Worm (Caenorhabditis elegans): ENCODE results near the gene srm-5.
A peak's percentile ranks its signal among the peaks of the same experiment; 100 is the strongest.

Gene srm-5

DNA sequence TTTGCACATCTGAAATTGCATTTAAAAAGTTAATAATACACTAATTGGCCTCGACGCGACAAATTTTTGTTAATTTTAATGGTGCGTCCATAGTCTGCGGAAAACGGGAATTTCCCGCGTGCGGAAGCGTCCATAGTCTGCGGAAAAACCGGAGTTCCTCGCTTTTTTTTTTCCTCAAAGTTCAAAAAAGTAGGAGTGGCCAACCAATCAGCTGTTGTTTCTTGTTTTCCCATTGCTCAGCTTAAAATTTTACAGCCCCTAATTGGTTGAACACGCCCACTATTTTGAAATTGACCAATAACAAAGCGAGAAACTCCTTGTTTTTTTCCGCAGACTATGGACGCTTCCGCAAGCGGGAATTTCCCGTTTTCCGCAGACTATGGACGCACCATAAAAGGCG is 22.3 kb downstream of the srm-5 start:
- 0 out of 2 replicates have a peak, but pooled peaks have one; percentile 28 for TF ChIP-seq nfyb-1 (GFP tag; IDR thresholded peaks at IDR 0.05)

DNA sequence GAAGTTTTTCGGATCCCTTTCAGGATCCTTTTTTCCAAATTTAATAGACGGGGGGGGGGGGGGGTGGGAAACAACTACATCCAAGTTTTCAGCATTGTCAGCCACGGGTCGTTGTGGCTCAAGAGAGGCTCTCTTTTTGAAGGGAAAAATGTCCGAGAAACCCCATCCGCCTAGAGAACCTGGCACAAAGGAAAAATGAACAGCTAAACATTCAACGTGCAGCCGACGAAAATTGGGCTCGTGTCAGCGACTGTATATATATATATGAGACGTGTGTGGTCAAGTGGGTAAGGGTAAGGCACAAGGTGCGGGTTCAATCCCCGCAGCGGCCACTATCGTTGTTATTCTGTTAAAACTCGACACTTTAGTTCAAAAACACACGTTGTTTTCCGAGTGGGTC is 23.6 kb downstream of the srm-5 start, which contains the start of gene Y49A3A.4:
Gene Y49A3A.4 (minus strand): TSS at position 314 of the 400 bp plus-strand sequence.
- TF ChIP-seq hmg-20 (GFP tag; IDR thresholded peaks at IDR 0.05), result no peak
- no peak for TF ChIP-seq Y79H2A.3 (GFP tag; conservative IDR thresholded peaks at IDR 0.05)
- no peak for TF ChIP-seq rcor-1 (GFP tag; IDR thresholded peaks at IDR 0.05)
- 0 out of 2 replicates have a peak, but pooled peaks have one; percentile 38 for TF ChIP-seq pbrm-1 (GFP tag; IDR thresholded peaks at IDR 0.05)
- TF ChIP-seq snpc-4 (GFP tag; optimal IDR thresholded peaks at IDR 0.05), result peak; percentile 82
- peak; percentile 77 to 93 (median 83) for TF ChIP-seq snpc-4 (tag; optimal IDR thresholded peaks at IDR 0.05)
- peak; percentile 18 for TF ChIP-seq ztf-18 (tag; optimal IDR thresholded peaks at IDR 0.05)
- TF ChIP-seq zfh-2 (GFP tag; conservative IDR thresholded peaks at IDR 0.05), result 0 out of 2 replicates have a peak, but pooled peaks have one; percentile 23
- TF ChIP-seq snpc-1.1 (tag; optimal IDR thresholded peaks at IDR 0.05; ENCODE audit: insufficient read depth), result peak; percentile 85
- peak; percentile 37; the same call in 1 of the 2 replicates for TF ChIP-seq D2030.7 (GFP tag; IDR thresholded peaks at IDR 0.05)
- peak; percentile 47 for TF ChIP-seq tbp1 (GFP tag; optimal IDR thresholded peaks at IDR 0.05)
- TF ChIP-seq attf-6 (GFP tag; IDR thresholded peaks at IDR 0.05), result 0 out of 2 replicates have a peak, but pooled peaks have one; percentile 40
- no peak for TF ChIP-seq mel-28 (tag; optimal IDR thresholded peaks at IDR 0.05; ENCODE audit: borderline replicate concordance)
- TF ChIP-seq ztf-28 (GFP tag; IDR thresholded peaks at IDR 0.05), result no peak
- TF ChIP-seq madf-8 (GFP tag; conservative IDR thresholded peaks at IDR 0.05), result no peak
- no peak for TF ChIP-seq F39B2.1 (GFP tag; IDR thresholded peaks at IDR 0.05)
- peak; percentile 32; the same call in 1 of the 2 replicates for TF ChIP-seq hmg-1.2 (GFP tag; IDR thresholded peaks at IDR 0.05)

DNA sequence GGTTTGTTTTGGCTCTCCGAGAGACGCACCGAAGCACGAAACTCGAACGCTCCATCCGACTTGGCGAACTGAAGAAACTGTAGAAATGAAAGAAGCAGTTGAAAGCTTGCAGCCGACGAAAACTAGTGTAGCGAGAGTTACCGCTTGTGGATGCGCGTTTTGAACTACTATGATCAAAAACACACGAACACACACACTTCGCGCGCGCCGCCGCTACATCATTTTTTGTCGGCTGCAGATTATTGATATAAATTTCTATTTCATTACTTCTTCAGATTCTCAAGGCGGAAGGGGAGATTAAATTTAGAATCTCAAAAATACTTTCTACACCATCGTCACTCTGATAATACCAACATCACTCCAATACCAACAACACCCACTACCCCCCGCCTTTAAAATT is 27.0 kb downstream of the srm-5 start:
- TF ChIP-seq B0035.1 (tag; optimal IDR thresholded peaks at IDR 0.05) (no peak), cebp-1 (GFP tag; IDR thresholded peaks at IDR 0.05) (no peak), cebp-1 (tag; optimal IDR thresholded peaks at IDR 0.05) (no peak), snpc-4 (GFP tag; optimal IDR thresholded peaks at IDR 0.05) (no peak), snpc-4 (tag; optimal IDR thresholded peaks at IDR 0.05) (peak in 3 of 4 experiments; percentile 49 to 94 (median 89)), F37B4.10 (GFP tag; IDR thresholded peaks at IDR 0.05) (no peak), lsy-27 (tag; optimal IDR thresholded peaks at IDR 0.05; ENCODE audit: borderline replicate concordance, insufficient read depth) (no peak), egrh-3 (GFP tag; IDR thresholded peaks at IDR 0.05) (no peak)

DNA sequence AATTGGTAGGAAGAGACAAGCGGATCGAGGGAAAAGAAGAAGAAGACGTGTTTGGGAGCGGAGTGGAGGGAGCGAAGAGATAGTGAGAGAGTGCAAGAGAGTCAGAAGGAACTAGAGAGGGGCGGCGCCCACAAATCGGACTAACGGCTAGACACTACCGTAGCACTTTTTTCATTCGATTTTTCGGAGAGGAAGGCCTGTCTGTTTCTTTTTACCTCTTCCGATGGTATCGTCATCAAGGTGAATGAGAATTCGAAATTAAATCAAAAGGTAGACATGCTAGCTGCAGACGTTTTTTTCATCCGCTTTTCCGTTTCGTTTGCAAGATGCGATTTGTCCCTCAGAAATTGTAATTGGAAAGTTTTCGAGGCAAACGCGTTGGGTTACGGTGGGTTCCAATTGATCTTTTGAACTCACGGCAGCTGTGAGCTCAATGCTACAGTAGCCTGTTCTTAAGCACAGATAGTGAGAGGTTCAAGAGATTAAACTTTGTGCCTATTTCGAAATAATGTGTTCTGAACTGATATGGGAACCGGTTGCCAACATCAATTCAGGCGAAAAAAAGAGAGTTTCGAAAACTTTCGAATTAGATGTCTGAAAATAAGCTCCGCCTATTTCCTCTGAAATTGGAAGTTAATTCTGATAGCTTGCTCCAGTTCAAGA is 29.7 kb downstream of the srm-5 start:
- TF ChIP-seq lir-1 (GFP tag; conservative IDR thresholded peaks at IDR 0.05) (no peak), nfyb-1 (GFP tag; IDR thresholded peaks at IDR 0.05) (peak; percentile 57; the same call in 1 of the 2 replicates), lin-40 (tag; optimal IDR thresholded peaks at IDR 0.05) (peak; percentile 11), dox-1 (GFP tag; IDR thresholded peaks at IDR 0.05) (no peak), Y67H2A.10 (GFP tag; conservative IDR thresholded peaks at IDR 0.05) (no peak), F10E7.11 (tag; optimal IDR thresholded peaks at IDR 0.05) (no peak), ceh-27 (GFP tag; optimal IDR thresholded peaks at IDR 0.05) (peak; percentile 14), nhr-80 (tag; optimal IDR thresholded peaks at IDR 0.05) (peak; percentile 43), die-1 (tag; optimal IDR thresholded peaks at IDR 0.05) (no peak), cebp-1 (GFP tag; IDR thresholded peaks at IDR 0.05) (peak; percentile 76; the same call in 1 of the 2 replicates), cebp-1 (tag; optimal IDR thresholded peaks at IDR 0.05) (peak; percentile 74), dpff-1 (tag; optimal IDR thresholded peaks at IDR 0.05) (no peak), hmg-20 (GFP tag; IDR thresholded peaks at IDR 0.05) (no peak), zfh-2 (GFP tag; conservative IDR thresholded peaks at IDR 0.05) (peak; percentile 63; the same call in 1 of the 2 replicates), tbp1 (GFP tag; optimal IDR thresholded peaks at IDR 0.05) (no peak)
